Worm (Caenorhabditis elegans): ENCODE data around the gene eri-12.

eri-12 gene

ce11 chrIV:12192104-12192763, 35.6 kb downstream of the eri-12 start:
- TF ChIP-seq unc-62 (GFP tag; optimal IDR thresholded peaks at IDR 0.05) = no peak

- no peak for TF ChIP-seq unc-62 (GFP tag; optimal IDR thresholded peaks at IDR 0.05)
These were observed 36.7 kb downstream of the eri-12 start for ce11 chrIV:12193338-12193737.

- TF ChIP-seq unc-62 (GFP tag; optimal IDR thresholded peaks at IDR 0.05) = no peak
These were observed 38.0 kb downstream of the eri-12 start for ce11 chrIV:12194668-12195067.

ce11 chrIV:12196608-12197007, 40.0 kb downstream of the eri-12 start:
- TF ChIP-seq unc-62 (GFP tag; optimal IDR thresholded peaks at IDR 0.05) = no peak

- no peak for TF ChIP-seq unc-62 (GFP tag; optimal IDR thresholded peaks at IDR 0.05)
These were observed 41.0 kb downstream of the eri-12 start for ce11 chrIV:12197679-12198078.

ce11 chrIV:12198816-12199215, 42.2 kb downstream of the eri-12 start:
- no peak for TF ChIP-seq unc-62 (GFP tag; optimal IDR thresholded peaks at IDR 0.05)

ce11 chrIV:12199538-12200158, 43.0 kb downstream of the eri-12 start:
- TF ChIP-seq unc-62 (GFP tag; optimal IDR thresholded peaks at IDR 0.05) = no peak

ce11 chrIV:12200812-12201211, 44.2 kb downstream of the eri-12 start:
- no peak for TF ChIP-seq unc-62 (GFP tag; optimal IDR thresholded peaks at IDR 0.05)

ce11 chrIV:12202000-12202399, 45.4 kb downstream of the eri-12 start:
- TF ChIP-seq unc-62 (GFP tag; optimal IDR thresholded peaks at IDR 0.05) = no peak

- TF ChIP-seq unc-62 (GFP tag; optimal IDR thresholded peaks at IDR 0.05) = no peak
These were observed 46.3 kb downstream of the eri-12 start, which contains the start of gene F35G2.1 for ce11 chrIV:12202949-12203348. F35G2.1 (plus strand) TSS chrIV:12203249.

ce11 chrIV:12203968-12204367, 47.3 kb downstream of the eri-12 start:
- TF ChIP-seq unc-62 (GFP tag; optimal IDR thresholded peaks at IDR 0.05) = no peak

- TF ChIP-seq unc-62 (GFP tag; optimal IDR thresholded peaks at IDR 0.05) = no peak
These were observed 50.8 kb downstream of the eri-12 start for ce11 chrIV:12207454-12207853.

ce11 chrIV:12207873-12208272, 51.2 kb downstream of the eri-12 start:
- TF ChIP-seq unc-62 (GFP tag; optimal IDR thresholded peaks at IDR 0.05) = no peak

ce11 chrIV:12208984-12209676, 52.5 kb downstream of the eri-12 start, which contains the start of the genes marb-1 and F35G2.3:
marb-1 (minus strand) TSS chrIV:12209010.
F35G2.3 (plus strand) TSS chrIV:12209626.
- TF ChIP-seq unc-62 (GFP tag; optimal IDR thresholded peaks at IDR 0.05) = no peak

- TF ChIP-seq unc-62 (GFP tag; optimal IDR thresholded peaks at IDR 0.05) = no peak
These were observed 54.7 kb downstream of the eri-12 start for ce11 chrIV:12211292-12211691.

ce11 chrIV:12212814-12213213, 56.2 kb downstream of the eri-12 start:
- TF ChIP-seq unc-62 (GFP tag; optimal IDR thresholded peaks at IDR 0.05) = no peak

All from whole organism, dauer.